Fruit fly (Drosophila melanogaster) whole organism, prepupa: ENCODE results near the gene Gld.

ENCODE experiments used
- CG11294 ChIP-seq: fragments of 200-800 bp; sonication (Bioruptor generic); IDR thresholded peaks from 2 replicates; pipeline ENCODE4 v1.3.6; 2022; ENCODE audit warnings: missing biosample characterization, missing genetic modification characterization
- CG16779 ChIP-seq: fragments of 200-800 bp; sonication (Bioruptor generic); optimal IDR thresholded peaks from 3 replicates; lab custom pipeline; 2017; ENCODE audit warnings: missing biosample characterization, mild to moderate bottlenecking, missing genetic modification characterization
- CG3919 ChIP-seq: fragments of 200-800 bp; sonication (Bioruptor generic); optimal IDR thresholded peaks from 3 replicates; lab custom pipeline; 2016; ENCODE audit warnings: missing biosample characterization, missing genetic modification characterization
- Met ChIP-seq: fragments of 200-800 bp; sonication (Bioruptor generic); optimal IDR thresholded peaks from 3 replicates; lab custom pipeline; 2016; ENCODE audit warnings: missing biosample characterization, missing genetic modification characterization
- fkh ChIP-seq: fragments of 200-800 bp; sonication (Bioruptor generic); optimal IDR thresholded peaks from 3 replicates; lab custom pipeline; 2017; ENCODE audit warnings: missing biosample characterization, mild to moderate bottlenecking, missing genetic modification characterization, moderate library complexity
- vri ChIP-seq: fragments of 200-800 bp; sonication (Bioruptor generic); optimal IDR thresholded peaks from 3 replicates; lab custom pipeline; 2016; ENCODE audit warnings: missing biosample characterization, mild to moderate bottlenecking, missing genetic modification characterization

DNA sequence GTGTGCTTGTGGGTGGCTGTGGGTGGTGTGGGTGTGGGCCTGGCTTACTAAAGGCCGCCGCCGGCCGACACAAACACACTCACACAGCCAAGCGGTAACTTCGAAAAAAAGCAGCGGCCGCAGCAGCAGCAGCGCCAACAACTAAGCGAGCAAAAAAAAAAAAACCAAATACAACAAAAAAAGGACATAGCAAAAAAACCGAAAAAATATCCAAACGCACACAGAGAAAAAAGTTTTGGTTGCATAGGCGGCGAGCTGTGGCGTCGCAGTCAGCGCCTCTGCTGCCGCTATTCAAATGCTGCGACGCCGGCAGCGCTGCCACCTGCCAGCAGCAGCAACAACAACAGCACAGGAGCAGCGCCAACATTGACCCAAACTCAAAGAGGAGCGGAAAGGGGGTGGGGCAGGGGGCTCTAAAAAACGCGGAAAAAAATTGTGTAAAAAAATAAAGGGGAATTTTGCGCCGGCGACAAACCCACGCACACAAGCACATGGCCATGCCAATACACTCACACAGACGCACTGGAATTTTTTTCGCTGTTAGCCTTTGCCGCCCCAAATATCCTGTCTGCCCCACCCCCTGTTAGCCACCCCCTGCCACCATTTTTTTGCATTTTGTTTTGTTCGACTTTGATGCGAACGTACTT is 16.9 kb upstream of the Gld start:
- TF ChIP-seq vri (GFP tag; lab: Kevin White, UChicago) (no peak), CG3919 (GFP tag; lab: Kevin White, UChicago) (no peak), CG11294 (GFP tag; lab: Robert Waterston, UW) (no peak), fkh (GFP tag; lab: Kevin White, UChicago) (no peak), Met (GFP tag; lab: Kevin White, UChicago) (no peak), CG16779 (tag; lab: Kevin White, UChicago) (no peak)
